Worm (Caenorhabditis elegans) whole organism, mixed stage, embryonic: ENCODE data around the gene tsn-1.
A peak's percentile ranks its signal among the peaks of the same experiment; 100 is the strongest.

ENCODE experiments used
- M03D4.4 ChIP-seq: sonication (generic microtip); optimal IDR thresholded peaks from 2 replicates; lab custom pipeline; 2017; ENCODE audit warnings: mild to moderate bottlenecking, missing genetic modification characterization, missing compliant biosample characterization
- bed-3 ChIP-seq: fragments of 200-800 bp; sonication (Bioruptor generic); optimal IDR thresholded peaks from 3 replicates; lab custom pipeline; 2018; ENCODE audit warnings: mild to moderate bottlenecking, missing genetic modification characterization, moderate library complexity, missing compliant biosample characterization
- blmp-1 ChIP-seq: fragments of 150-350 bp; optimal IDR thresholded peaks from 2 replicates; lab custom pipeline; 2014; ENCODE audit warnings: missing biosample characterization, missing genetic modification characterization
- ceh-39 ChIP-seq: fragments of 150-350 bp; optimal IDR thresholded peaks from 2 replicates; lab custom pipeline; 2014; ENCODE audit warnings: missing biosample characterization, missing genetic modification characterization
- ceh-43 ChIP-seq: fragments of 200-800 bp; sonication (Bioruptor generic); optimal IDR thresholded peaks from 2 replicates; lab custom pipeline; 2018; ENCODE audit warnings: mild to moderate bottlenecking, missing genetic modification characterization, moderate library complexity, missing compliant biosample characterization
- ceh-83 ChIP-seq: fragments of 200-800 bp; sonication (Bioruptor generic); optimal IDR thresholded peaks from 2 replicates; lab custom pipeline; 2018; ENCODE audit warnings: mild to moderate bottlenecking, missing genetic modification characterization, missing compliant biosample characterization
- ces-1 ChIP-seq: fragments of 150-350 bp; optimal IDR thresholded peaks from 2 replicates; lab custom pipeline; 2014; ENCODE audit warnings: missing biosample characterization, missing genetic modification reagents, missing genetic modification characterization
- cnd-1 ChIP-seq: fragments of 200-800 bp; sonication (Bioruptor generic); optimal IDR thresholded peaks from 2 replicates; lab custom pipeline; 2018; ENCODE audit warnings: mild to moderate bottlenecking, missing genetic modification characterization, missing compliant biosample characterization
- drap-1 ChIP-seq: fragments of 200-800 bp; sonication (Bioruptor generic); optimal IDR thresholded peaks from 3 replicates; lab custom pipeline; 2018; ENCODE audit warnings: mild to moderate bottlenecking, missing genetic modification characterization, missing compliant biosample characterization
- elt-1 ChIP-seq: sonication (generic microtip); optimal IDR thresholded peaks from 2 replicates; lab custom pipeline; 2017; ENCODE audit warnings: missing genetic modification characterization, mild to moderate bottlenecking, missing compliant biosample characterization, antibody characterized with exemption, moderate library complexity, borderline replicate concordance; ENCODE audit not compliant: insufficient read depth
- elt-3 ChIP-seq: fragments of 150-350 bp; optimal IDR thresholded peaks from 2 replicates; lab custom pipeline; 2014; ENCODE audit warnings: missing biosample characterization, missing genetic modification characterization
- flh-1 ChIP-seq: fragments of 200-800 bp; sonication (Bioruptor generic); optimal IDR thresholded peaks from 2 replicates; lab custom pipeline; 2018; ENCODE audit warnings: mild to moderate bottlenecking, missing genetic modification characterization, moderate library complexity, missing compliant biosample characterization
- ham-2 ChIP-seq: fragments of 200-800 bp; sonication (Bioruptor generic); optimal IDR thresholded peaks from 2 replicates; lab custom pipeline; 2018; ENCODE audit warnings: mild to moderate bottlenecking, missing genetic modification characterization, missing compliant biosample characterization
- lin-13 ChIP-seq: fragments of 150-350 bp; optimal IDR thresholded peaks from 2 replicates; lab custom pipeline; 2014; ENCODE audit warnings: missing biosample characterization, missing genetic modification characterization
- lin-32 ChIP-seq: fragments of 200-800 bp; sonication (Bioruptor generic); optimal IDR thresholded peaks from 2 replicates; lab custom pipeline; 2018; ENCODE audit warnings: mild to moderate bottlenecking, missing genetic modification characterization, missing compliant biosample characterization
- mab-5 ChIP-seq: fragments of 150-350 bp; optimal IDR thresholded peaks from 2 replicates; lab custom pipeline; 2014; ENCODE audit warnings: missing biosample characterization, missing genetic modification characterization
- nhr-2 ChIP-seq: fragments of 150-350 bp; optimal IDR thresholded peaks from 2 replicates; lab custom pipeline; 2014; ENCODE audit warnings: missing biosample characterization, missing genetic modification characterization
- nhr-237 ChIP-seq: fragments of 150-350 bp; optimal IDR thresholded peaks from 2 replicates; lab custom pipeline; 2014; ENCODE audit warnings: missing biosample characterization, missing genetic modification characterization
- nhr-28 ChIP-seq: fragments of 150-350 bp; optimal IDR thresholded peaks from 2 replicates; lab custom pipeline; 2014; ENCODE audit warnings: missing biosample characterization, missing genetic modification characterization
- nhr-76 ChIP-seq: sonication (generic microtip); optimal IDR thresholded peaks from 2 replicates; lab custom pipeline; 2017; ENCODE audit warnings: missing biosample characterization, missing genetic modification characterization
- pha-4 ChIP-seq: fragments of 150-350 bp; optimal IDR thresholded peaks from 2 replicates; lab custom pipeline; 2018; ENCODE audit warnings: missing biosample characterization, missing genetic modification reagents, missing genetic modification characterization
- sem-2 ChIP-seq: fragments of 200-800 bp; sonication (Bioruptor generic); optimal IDR thresholded peaks from 2 replicates; lab custom pipeline; 2018; ENCODE audit warnings: mild to moderate bottlenecking, missing genetic modification characterization, missing compliant biosample characterization
- sptf-1 ChIP-seq: sonication (generic microtip); optimal IDR thresholded peaks from 2 replicates; lab custom pipeline; 2017; ENCODE audit warnings: mild to moderate bottlenecking, missing genetic modification characterization, moderate library complexity, missing compliant biosample characterization
- tbx-8 ChIP-seq: fragments of 200-800 bp; sonication (Bioruptor generic); optimal IDR thresholded peaks from 2 replicates; lab custom pipeline; 2018; ENCODE audit warnings: mild to moderate bottlenecking, missing genetic modification characterization, moderate library complexity, missing compliant biosample characterization
- unc-120 ChIP-seq: sonication (generic microtip); optimal IDR thresholded peaks from 2 replicates; lab custom pipeline; 2017; ENCODE audit warnings: missing genetic modification characterization, missing compliant biosample characterization; ENCODE audit not compliant: poor library complexity, severe bottlenecking
- unc-39 ChIP-seq: fragments of 150-350 bp; optimal IDR thresholded peaks from 2 replicates; lab custom pipeline; 2014; ENCODE audit warnings: missing biosample characterization, missing genetic modification characterization
- unc-62 ChIP-seq: fragments of 150-350 bp; optimal IDR thresholded peaks from 2 replicates; lab custom pipeline; 2014; ENCODE audit warnings: missing biosample characterization, missing genetic modification reagents, missing genetic modification characterization
- zip-8 ChIP-seq: fragments of 150-350 bp; optimal IDR thresholded peaks from 2 replicates; lab custom pipeline; 2014; ENCODE audit warnings: missing biosample characterization, missing genetic modification characterization

The tsn-1 gene

ce11 chrII:4681391-4681790 lies 25.2 kb upstream of the tsn-1 start, which contains the start of gene T05A7.7:
TSS of gene T05A7.7 (minus strand) at chrII:4681491.
- TF ChIP-seq ceh-43 (GFP tag; lab: Kevin White, UChicago) (no peak), pha-4 (no peak), nhr-2 (no peak), cnd-1 (tag; lab: Kevin White, UChicago) (no peak), unc-62 (GFP tag; lab: Kevin White, UChicago) (no peak), sem-2 (GFP tag; lab: Kevin White, UChicago) (no peak), elt-3 (tag; lab: Kevin White, UChicago) (no peak), drap-1 (GFP tag; lab: Kevin White, UChicago) (no peak), mab-5 (tag; lab: Kevin White, UChicago) (no peak), ham-2 (GFP tag; lab: Kevin White, UChicago) (no peak), ces-1 (no peak), elt-1 (tag; lab: Kevin White, UChicago) (no peak), lin-32 (GFP tag; lab: Kevin White, UChicago) (no peak), nhr-76 (no peak), blmp-1 (tag; lab: Kevin White, UChicago) (no peak)

ce11 chrII:4683693-4684092 lies 22.9 kb upstream of the tsn-1 start, which contains the start of gene sre-40:
TSS of gene sre-40 (minus strand) at chrII:4683793.
- TF ChIP-seq sptf-1 (no peak), nhr-2 (no peak), ceh-83 (GFP tag; lab: Kevin White, UChicago) (no peak), tbx-8 (GFP tag; lab: Kevin White, UChicago) (no peak)

- TF ChIP-seq unc-62 (GFP tag; lab: Kevin White, UChicago) = no peak
- TF ChIP-seq unc-39 = no peak
Observed at ce11 chrII:4684852-4685251, 21.8 kb upstream of the tsn-1 start.

DNA sequence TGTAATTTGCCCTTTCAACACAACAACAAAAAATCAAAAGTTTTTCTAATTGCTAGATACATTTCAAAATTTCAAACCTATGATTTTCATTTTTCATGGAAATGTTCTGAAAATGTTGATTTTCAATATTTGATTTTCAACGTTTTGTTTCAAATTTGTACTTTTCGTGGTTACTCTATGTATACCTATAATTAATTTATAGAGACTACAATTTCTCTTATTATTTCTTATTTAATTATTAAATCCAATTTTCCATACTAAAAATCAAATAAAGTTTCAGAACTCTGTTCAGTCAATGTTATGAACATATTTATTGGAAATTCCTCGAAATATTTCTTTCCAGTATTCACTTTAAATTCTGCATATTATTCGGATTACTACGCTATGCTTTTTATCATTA lies 19.7 kb upstream of the tsn-1 start, which contains the start of gene sre-39:
Gene sre-39, plus strand, starts transcription at position 301 of the 400 bp plus-strand sequence.
- no peak for TF ChIP-seq elt-3 (tag; lab: Kevin White, UChicago)
- no peak for TF ChIP-seq ceh-39 (tag; lab: Kevin White, UChicago)
- no peak for TF ChIP-seq M03D4.4
- no peak for TF ChIP-seq mab-5 (tag; lab: Kevin White, UChicago)
- no peak for TF ChIP-seq zip-8
- TF ChIP-seq sem-2 (GFP tag; lab: Kevin White, UChicago) = no peak
- TF ChIP-seq ham-2 (GFP tag; lab: Kevin White, UChicago) = no peak
- no peak for TF ChIP-seq lin-13 (tag; lab: Kevin White, UChicago)
- TF ChIP-seq, all 35 proteins: peak for 0

DNA sequence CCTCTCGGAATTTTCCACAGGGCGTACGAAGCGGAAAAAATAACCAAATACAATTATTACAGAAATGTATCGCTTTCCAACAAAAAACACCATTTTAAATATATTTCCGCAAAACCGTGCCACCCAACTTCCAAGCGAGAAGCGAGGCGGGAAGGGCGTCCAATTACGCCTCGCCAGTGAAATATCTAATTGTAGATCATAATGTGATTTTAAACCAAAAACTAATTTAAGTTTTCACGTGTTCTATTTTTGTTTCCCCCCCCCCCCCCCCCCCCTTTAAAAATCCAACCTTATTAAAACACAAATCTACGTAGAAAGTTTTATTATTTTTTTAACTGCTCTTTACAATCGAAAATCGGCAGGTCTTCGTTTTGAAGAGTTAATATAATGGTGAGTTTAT lies 17.1 kb upstream of the tsn-1 start, which contains the start of gene F10G7.12:
Gene F10G7.12, plus strand, starts transcription at position 301 of the 400 bp plus-strand sequence.
- TF ChIP-seq nhr-237 (tag; lab: Kevin White, UChicago) (no peak), ham-2 (GFP tag; lab: Kevin White, UChicago) (no peak), pha-4 (no peak), elt-3 (tag; lab: Kevin White, UChicago) (no peak), ceh-39 (tag; lab: Kevin White, UChicago) (no peak), unc-120 (tag; lab: Kevin White, UChicago) (no peak), sem-2 (GFP tag; lab: Kevin White, UChicago) (no peak), bed-3 (no peak)

ce11 chrII:4693129-4693528 lies 13.5 kb upstream of the tsn-1 start, which contains the start of gene F10G7.5:
TSS of gene F10G7.5 (plus strand) at chrII:4693414.
- no peak for TF ChIP-seq ceh-43 (GFP tag; lab: Kevin White, UChicago)
- no peak for TF ChIP-seq flh-1 (GFP tag; lab: Kevin White, UChicago)
- TF ChIP-seq unc-120 (tag; lab: Kevin White, UChicago) = no peak
- TF ChIP-seq tbx-8 (GFP tag; lab: Kevin White, UChicago) = no peak
- TF ChIP-seq nhr-28 = no peak
- TF ChIP-seq pha-4 = peak; percentile 47
- no peak for TF ChIP-seq unc-62 (GFP tag; lab: Kevin White, UChicago)
- no peak for TF ChIP-seq unc-39
- no peak for TF ChIP-seq ceh-83 (GFP tag; lab: Kevin White, UChicago)
- TF ChIP-seq, all 35 proteins: peak for 1
